Worm (Caenorhabditis elegans) whole organism, young adult: ENCODE measurements around the gene srj-10.

Experiments
- B0336.3 ChIP-seq: fragments of 200-800 bp; sonication (Bioruptor generic); IDR thresholded peaks from 2 replicates; pipeline ENCODE4 v1.3.6; 2022; ENCODE audit warnings: missing genetic modification characterization, missing compliant biosample characterization
- F22D6.2 ChIP-seq: sonication (generic microtip); optimal IDR thresholded peaks from 2 replicates; lab custom pipeline; 2016; ENCODE audit warnings: mild to moderate bottlenecking, missing genetic modification characterization, missing compliant biosample characterization
- ama-1 ChIP-seq, 3 experiments: fragments of 150-350 bp in 1 of 3; sonication (generic microtip) in 2 of 3; optimal IDR thresholded peaks; 2 replicates each; lab custom pipeline; 2014 to 2018; ENCODE audit warnings: missing biosample characterization in 2 of 3, missing genetic modification characterization in 2 of 3, missing genetic modification reagents in 2 of 3
- aptf-3 ChIP-seq: fragments of 200-800 bp; sonication (Bioruptor generic); IDR thresholded peaks from 2 replicates; pipeline ENCODE4 v1.3.6; 2022; ENCODE audit warnings: missing genetic modification characterization, missing compliant biosample characterization
- ceh-40 ChIP-seq: fragments of 200-800 bp; sonication (Bioruptor generic); IDR thresholded peaks from 2 replicates; pipeline ENCODE4 v1.3.6; 2022; ENCODE audit warnings: missing genetic modification characterization, missing compliant biosample characterization
- efl-1 ChIP-seq: fragments of 150-350 bp; optimal IDR thresholded peaks from 2 replicates; lab custom pipeline; 2014; ENCODE audit warnings: missing biosample characterization, missing genetic modification reagents, missing genetic modification characterization
- hlh-26 ChIP-seq: fragments of 200-800 bp; sonication (Bioruptor generic); conservative IDR thresholded peaks from 2 replicates; pipeline ENCODE4 v1.3.6; 2022; ENCODE audit warnings: missing genetic modification reagents, missing genetic modification characterization, missing compliant biosample characterization
- hsf-1 ChIP-seq: fragments of 200-800 bp; sonication (Bioruptor generic); IDR thresholded peaks from 2 replicates; pipeline ENCODE4 v1.3.6; 2022; ENCODE audit warnings: missing genetic modification reagents, missing genetic modification characterization, missing compliant biosample characterization
- pha-4 ChIP-seq: fragments of 150-350 bp; sonication (generic microtip); optimal IDR thresholded peaks from 2 replicates; lab custom pipeline; 2014; ENCODE audit warnings: missing biosample characterization, missing genetic modification reagents, missing genetic modification characterization
- unc-62 ChIP-seq: fragments of 150-350 bp; optimal IDR thresholded peaks from 2 replicates; lab custom pipeline; 2014; ENCODE audit warnings: missing biosample characterization, missing genetic modification reagents, missing genetic modification characterization

DNA sequence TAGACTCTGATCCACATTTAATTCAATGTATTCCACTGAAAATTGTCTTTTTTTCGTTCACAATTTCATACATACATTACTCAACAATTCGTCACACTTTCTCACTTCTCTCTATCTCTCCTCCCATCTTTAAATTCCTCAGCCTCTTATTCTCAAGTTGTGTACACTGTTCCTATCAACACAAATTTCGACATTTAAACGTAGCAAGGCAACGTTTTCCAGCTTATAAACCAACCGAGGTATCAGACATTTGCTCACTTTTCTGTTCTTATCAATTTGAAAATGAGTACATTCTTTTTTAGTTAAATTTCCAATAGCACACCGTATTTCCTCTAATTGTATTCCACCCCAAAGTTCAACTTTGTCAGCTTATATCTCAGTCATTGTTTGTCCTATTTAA, 47.2 kb upstream of the srj-10 start, which contains the start of gene skr-3:
- no peak for TF ChIP-seq ama-1 (optimal IDR thresholded peaks at IDR 0.05; lab: Kevin White, UChicago)
- no peak for TF ChIP-seq ama-1 (GFP tag; optimal IDR thresholded peaks at IDR 0.05; lab: Kevin White, UChicago)
- no peak for TF ChIP-seq aptf-3 (GFP tag; lab: Robert Waterston, UW)
- no peak for TF ChIP-seq hsf-1 (GFP tag; lab: Robert Waterston, UW)
- no peak for TF ChIP-seq F22D6.2 (tag; lab: Kevin White, UChicago)
- no peak for TF ChIP-seq unc-62
- TF ChIP-seq ceh-40 (GFP tag; lab: Robert Waterston, UW), result no peak
- TF ChIP-seq efl-1, result no peak
- no peak for TF ChIP-seq pha-4 (tag; lab: Kevin White, UChicago)
- no peak for TF ChIP-seq hlh-26
- no peak for TF ChIP-seq B0336.3
